Worm (Caenorhabditis elegans) whole organism, L4 larva: ENCODE results near the gene sbsp-1.

Experiments used
- D1046.2 ChIP-seq: fragments of 200-800 bp; sonication (Bioruptor generic); IDR thresholded peaks from 2 replicates; pipeline ENCODE4 v1.3.6; 2022; ENCODE audit warnings: missing genetic modification characterization, missing compliant biosample characterization
- F10B5.3 ChIP-seq: sonication (generic microtip); optimal IDR thresholded peaks from 2 replicates; lab custom pipeline; 2016; ENCODE audit warnings: mild to moderate bottlenecking, missing genetic modification characterization, missing compliant biosample characterization
- Y5F2A.4 ChIP-seq: fragments of 200-800 bp; sonication (Bioruptor generic); optimal IDR thresholded peaks from 2 replicates; lab custom pipeline; 2018; ENCODE audit warnings: mild to moderate bottlenecking, missing genetic modification characterization, missing compliant biosample characterization
- ZK337.2 ChIP-seq: fragments of 200-800 bp; sonication (Bioruptor generic); IDR thresholded peaks from 2 replicates; pipeline ENCODE4 v1.3.6; 2022; ENCODE audit warnings: missing genetic modification reagents, missing genetic modification characterization, missing compliant biosample characterization
- aha-1 ChIP-seq: fragments of 150-350 bp; peaks from one replicate; lab custom pipeline; 2014; ENCODE audit warnings: missing biosample characterization, missing genetic modification characterization
- ama-1 ChIP-seq: fragments of 150-350 bp; optimal IDR thresholded peaks from 2 replicates; lab custom pipeline; 2014; ENCODE audit warnings: inconsistent platforms, mixed read lengths
- ceh-44 ChIP-seq: fragments of 200-800 bp; sonication (Bioruptor generic); IDR thresholded peaks from 2 replicates; pipeline ENCODE4 v1.3.6; 2022; ENCODE audit warnings: missing genetic modification reagents, missing genetic modification characterization, missing compliant biosample characterization
- ceh-62 ChIP-seq: sonication (generic microtip); optimal IDR thresholded peaks from 2 replicates; lab custom pipeline; 2017; ENCODE audit warnings: missing biosample characterization, missing genetic modification characterization
- ctbp-1 ChIP-seq: fragments of 200-800 bp; sonication (Bioruptor generic); IDR thresholded peaks from 2 replicates; pipeline ENCODE4 v1.3.6; 2022; ENCODE audit warnings: missing genetic modification reagents, missing genetic modification characterization, missing compliant biosample characterization
- daf-12 ChIP-seq: fragments of 150-350 bp; optimal IDR thresholded peaks from 2 replicates; lab custom pipeline; 2014; ENCODE audit warnings: missing biosample characterization, missing genetic modification reagents, missing genetic modification characterization
- daf-16 ChIP-seq, 3 experiments: sonication (generic microtip); optimal IDR thresholded peaks; 2 replicates each; lab custom pipeline; 2016 to 2017; ENCODE audit warnings: missing genetic modification characterization in 3 of 3, missing genetic modification reagents in 3 of 3, mild to moderate bottlenecking in 2 of 3, missing compliant biosample characterization in 2 of 3, missing biosample characterization in 1 of 3, moderate library complexity in 1 of 3
- daf-19 ChIP-seq: fragments of 200-800 bp; sonication (Bioruptor generic); conservative IDR thresholded peaks from 2 replicates; pipeline ENCODE4 v1.3.6; 2022; ENCODE audit warnings: missing genetic modification characterization, missing compliant biosample characterization
- dmd-6 ChIP-seq: fragments of 200-800 bp; sonication (Bioruptor generic); IDR thresholded peaks from 2 replicates; pipeline ENCODE4 v1.3.6; 2022; ENCODE audit warnings: missing genetic modification reagents, missing genetic modification characterization, missing compliant biosample characterization
- dmd-8 ChIP-seq: fragments of 200-800 bp; sonication (Bioruptor generic); IDR thresholded peaks from 2 replicates; pipeline ENCODE4 v1.3.6; 2022; ENCODE audit warnings: missing genetic modification characterization, missing compliant biosample characterization
- dmd-9 ChIP-seq: fragments of 200-800 bp; sonication (Bioruptor generic); IDR thresholded peaks from 2 replicates; pipeline ENCODE4 v1.3.6; 2022; ENCODE audit warnings: missing genetic modification reagents, missing genetic modification characterization, missing compliant biosample characterization
- dve-1 ChIP-seq: sonication (generic microtip); optimal IDR thresholded peaks from 2 replicates; lab custom pipeline; 2017; ENCODE audit warnings: antibody characterized with exemption, mild to moderate bottlenecking, missing genetic modification characterization, missing compliant biosample characterization; ENCODE audit not compliant: insufficient read depth
- egl-27 ChIP-seq: sonication (generic microtip); optimal IDR thresholded peaks from 3 replicates; lab custom pipeline; 2017; ENCODE audit warnings: missing biosample characterization, missing genetic modification reagents, missing genetic modification characterization
- fkh-10 ChIP-seq: fragments of 150-350 bp; optimal IDR thresholded peaks from 2 replicates; lab custom pipeline; 2014; ENCODE audit warnings: missing biosample characterization, missing genetic modification reagents, missing genetic modification characterization
- fos-1 ChIP-seq: fragments of 150-350 bp; optimal IDR thresholded peaks from 2 replicates; lab custom pipeline; 2014; ENCODE audit warnings: missing biosample characterization, missing genetic modification characterization
- hif-1 ChIP-seq, 2 experiments: sonication (generic microtip); optimal IDR thresholded peaks; 2 replicates each; lab custom pipeline; 2016 to 2017; ENCODE audit warnings: missing compliant biosample characterization in 2 of 2, missing genetic modification characterization in 2 of 2, missing genetic modification reagents in 2 of 2, missing genotype in 2 of 2, mild to moderate bottlenecking in 1 of 2
- hmg-1.1 ChIP-seq: fragments of 200-800 bp; sonication (Bioruptor generic); IDR thresholded peaks from 2 replicates; pipeline ENCODE4 v1.3.6; 2022; ENCODE audit warnings: missing genetic modification reagents, missing genetic modification characterization, missing compliant biosample characterization
- jun-1 ChIP-seq: fragments of 150-350 bp; optimal IDR thresholded peaks from 2 replicates; lab custom pipeline; 2014; ENCODE audit warnings: missing biosample characterization, missing genetic modification reagents, missing genetic modification characterization
- lin-15B ChIP-seq: fragments of 150-350 bp; sonication (generic microtip); optimal IDR thresholded peaks from 3 replicates; lab custom pipeline; 2014; ENCODE audit warnings: missing biosample characterization, missing genetic modification characterization
- lin-38 ChIP-seq: fragments of 200-800 bp; sonication (Bioruptor generic); IDR thresholded peaks from 2 replicates; pipeline ENCODE4 v1.3.6; 2022; ENCODE audit warnings: missing genetic modification reagents, missing genetic modification characterization, missing compliant biosample characterization
- mdl-1 ChIP-seq, 2 experiments: fragments of 150-350 bp in 1 of 2; sonication (generic microtip) in 1 of 2; optimal IDR thresholded peaks; 2 replicates each; lab custom pipeline; 2014 to 2017; ENCODE audit warnings: missing biosample characterization in 2 of 2, missing genetic modification characterization in 2 of 2
- mdt-29 ChIP-seq: fragments of 200-800 bp; sonication (Bioruptor generic); IDR thresholded peaks from 2 replicates; pipeline ENCODE4 v1.3.6; 2022; ENCODE audit warnings: missing genetic modification reagents, missing genetic modification characterization, missing compliant biosample characterization
- mxl-3 ChIP-seq: fragments of 200-800 bp; sonication (Bioruptor generic); optimal IDR thresholded peaks from 2 replicates; lab custom pipeline; 2018; ENCODE audit warnings: mild to moderate bottlenecking, missing genetic modification characterization, missing compliant biosample characterization
- nhr-10 ChIP-seq: fragments of 150-350 bp; optimal IDR thresholded peaks from 2 replicates; lab custom pipeline; 2014; ENCODE audit warnings: missing biosample characterization, missing genetic modification characterization
- nhr-11 ChIP-seq: fragments of 150-350 bp; optimal IDR thresholded peaks from 2 replicates; lab custom pipeline; 2014; ENCODE audit warnings: missing biosample characterization, missing genetic modification characterization
- nhr-25 ChIP-seq: sonication (generic microtip); optimal IDR thresholded peaks from 2 replicates; lab custom pipeline; 2017; ENCODE audit warnings: missing genetic modification characterization, mild to moderate bottlenecking, missing compliant biosample characterization, antibody characterized with exemption, moderate library complexity, borderline replicate concordance; ENCODE audit not compliant: insufficient read depth
- nhr-41 ChIP-seq: fragments of 200-800 bp; sonication (Bioruptor generic); IDR thresholded peaks from 2 replicates; pipeline ENCODE4 v1.3.6; 2022; ENCODE audit warnings: missing genetic modification reagents, missing genetic modification characterization, missing compliant biosample characterization
- nhr-48 ChIP-seq: sonication (generic microtip); optimal IDR thresholded peaks from 2 replicates; lab custom pipeline; 2016; ENCODE audit warnings: mild to moderate bottlenecking, missing genetic modification characterization, missing compliant biosample characterization
- nhr-6 ChIP-seq: fragments of 150-350 bp; optimal IDR thresholded peaks from 2 replicates; lab custom pipeline; 2014; ENCODE audit warnings: missing biosample characterization, missing genetic modification characterization
- nhr-76 ChIP-seq: fragments of 150-350 bp; optimal IDR thresholded peaks from 2 replicates; lab custom pipeline; 2014; ENCODE audit warnings: missing biosample characterization, missing genetic modification characterization
- nhr-77 ChIP-seq: fragments of 150-350 bp; optimal IDR thresholded peaks from 2 replicates; lab custom pipeline; 2014; ENCODE audit warnings: missing biosample characterization, missing genetic modification characterization
- php-3 ChIP-seq: fragments of 200-800 bp; sonication (Bioruptor generic); IDR thresholded peaks from 2 replicates; pipeline ENCODE4 v1.3.6; 2022; ENCODE audit warnings: missing genetic modification reagents, missing genetic modification characterization, missing compliant biosample characterization
- skn-1 ChIP-seq: fragments of 150-350 bp; optimal IDR thresholded peaks from 2 replicates; lab custom pipeline; 2014; ENCODE audit warnings: missing biosample characterization, missing genetic modification characterization
- snpc-1.2 ChIP-seq: fragments of 200-800 bp; sonication (Bioruptor generic); IDR thresholded peaks from 2 replicates; pipeline ENCODE4 v1.3.6; 2022; ENCODE audit warnings: missing genetic modification reagents, missing genetic modification characterization, missing compliant biosample characterization
- tag-97 ChIP-seq: fragments of 200-800 bp; sonication (Bioruptor generic); IDR thresholded peaks from 2 replicates; pipeline ENCODE4 v1.3.6; 2022; ENCODE audit warnings: missing genetic modification characterization, missing compliant biosample characterization
- unc-39 ChIP-seq: sonication (generic microtip); optimal IDR thresholded peaks from 2 replicates; lab custom pipeline; 2017; ENCODE audit warnings: missing biosample characterization, missing genetic modification characterization
- unc-62 ChIP-seq, 3 experiments: fragments of 150-350 bp in 1 of 3; sonication (generic microtip); optimal IDR thresholded peaks in 2 of 3; peaks in 1 of 3; 1 replicate in 1 of 3; 2 replicates in 2 of 3; lab custom pipeline; 2014 to 2017; ENCODE audit warnings: missing biosample characterization in 3 of 3, missing genetic modification characterization in 3 of 3, missing genetic modification reagents in 3 of 3, missing genotype in 1 of 3
- vab-7 ChIP-seq: fragments of 200-800 bp; sonication (Bioruptor generic); IDR thresholded peaks from 2 replicates; pipeline ENCODE4 v1.3.6; 2022; ENCODE audit warnings: missing genetic modification reagents, missing genetic modification characterization, missing compliant biosample characterization
- zfp-3 ChIP-seq: fragments of 200-800 bp; sonication (Bioruptor generic); conservative IDR thresholded peaks from 2 replicates; pipeline ENCODE4 v1.3.6; 2022; ENCODE audit warnings: missing genetic modification reagents, missing genetic modification characterization, missing compliant biosample characterization
- zip-11 ChIP-seq: fragments of 200-800 bp; sonication (Bioruptor generic); IDR thresholded peaks from 2 replicates; pipeline ENCODE4 v1.3.6; 2022; ENCODE audit warnings: missing genetic modification characterization, missing compliant biosample characterization

sbsp-1 gene

ce11 chrIII:10824206-10824605 lies 8.5 kb upstream of the sbsp-1 start:
- TF ChIP-seq daf-16 (GFP tag; optimal IDR thresholded peaks at IDR 0.05; lab: Kevin White, UChicago) (peak in 1 of 2 experiments; percentile 21), daf-16 (tag; optimal IDR thresholded peaks at IDR 0.05; lab: Kevin White, UChicago) (no peak), nhr-11 (tag; lab: Kevin White, UChicago) (peak; percentile 21), unc-62 (GFP tag; optimal IDR thresholded peaks at IDR 0.05 in 1 of 2; lab: Kevin White, UChicago) (peak in 1 of 2 experiments; percentile 33), unc-62 (tag; optimal IDR thresholded peaks at IDR 0.05; lab: Kevin White, UChicago) (no peak), jun-1 (tag; lab: Kevin White, UChicago) (no peak), tag-97 (GFP tag; lab: Robert Waterston, UW) (no peak), F10B5.3 (no peak), egl-27 (tag; lab: Kevin White, UChicago) (no peak)

ce11 chrIII:10825088-10825487 lies 7.6 kb upstream of the sbsp-1 start:
- TF ChIP-seq unc-39 (tag; lab: Kevin White, UChicago) (no peak), D1046.2 (no peak)
- TF ChIP-seq, all 104 proteins: peak for 0

- TF ChIP-seq fkh-10 (GFP tag; lab: Kevin White, UChicago) (no peak), aha-1 (tag; lab: Kevin White, UChicago) (peak; percentile 58), dmd-8 (GFP tag; lab: Robert Waterston, UW) (no peak), Y5F2A.4 (GFP tag; lab: Kevin White, UChicago) (no peak), hif-1 (tag; optimal IDR thresholded peaks at IDR 0.05; lab: Kevin White, UChicago) (no peak)
Measured at ce11 chrIII:10831483-10831882, 1.3 kb upstream of the sbsp-1 start.

- TF ChIP-seq fkh-10 (GFP tag; lab: Kevin White, UChicago) (peak; percentile 45), vab-7 (GFP tag; lab: Robert Waterston, UW) (no peak), lin-15B (tag; lab: Kevin White, UChicago) (peak; percentile 40), dmd-6 (GFP tag; lab: Robert Waterston, UW) (no peak), unc-62 (GFP tag; optimal IDR thresholded peaks at IDR 0.05 in 1 of 2; lab: Kevin White, UChicago) (peak in 1 of 2 experiments; percentile 81), unc-62 (tag; optimal IDR thresholded peaks at IDR 0.05; lab: Kevin White, UChicago) (no peak), egl-27 (tag; lab: Kevin White, UChicago) (no peak), mdl-1 (tag; optimal IDR thresholded peaks at IDR 0.05; lab: Kevin White, UChicago) (no peak), nhr-11 (tag; lab: Kevin White, UChicago) (peak; percentile 63), ctbp-1 (GFP tag; lab: Robert Waterston, UW) (peak; percentile 61), nhr-48 (tag; lab: Kevin White, UChicago) (peak; percentile 43), nhr-41 (GFP tag; lab: Robert Waterston, UW) (no peak), nhr-10 (tag; lab: Kevin White, UChicago) (no peak), snpc-1.2 (GFP tag; lab: Robert Waterston, UW) (no peak), ceh-44 (GFP tag; lab: Robert Waterston, UW) (no peak), ama-1 (lab: Kevin White, UChicago) (no peak), daf-19 (no peak), skn-1 (no peak), fos-1 (no peak), zfp-3 (GFP tag; lab: Robert Waterston, UW) (0 out of 2 replicates have a peak, but pooled peaks have one; percentile 45), zip-11 (GFP tag; lab: Robert Waterston, UW) (no peak), dve-1 (tag; lab: Kevin White, UChicago) (peak; percentile 85), ceh-62 (tag; lab: Kevin White, UChicago) (no peak), nhr-76 (tag; lab: Kevin White, UChicago) (no peak), mdt-29 (GFP tag; lab: Robert Waterston, UW) (peak; percentile 50; the same call in 1 of the 2 replicates), dmd-9 (GFP tag; lab: Robert Waterston, UW) (0 out of 2 replicates have a peak, but pooled peaks have one; percentile 52), lin-38 (GFP tag; lab: Robert Waterston, UW) (peak; percentile 89), daf-12 (no peak), mxl-3 (GFP tag; lab: Kevin White, UChicago) (no peak), ZK337.2 (GFP tag; lab: Robert Waterston, UW) (no peak), nhr-6 (peak; percentile 61), nhr-25 (tag; lab: Kevin White, UChicago) (no peak), hmg-1.1 (peak; percentile 87), nhr-77 (tag; lab: Kevin White, UChicago) (peak; percentile 61), php-3 (GFP tag; lab: Robert Waterston, UW) (no peak)
Measured at ce11 chrIII:10844873-10845272, 12.1 kb downstream of the sbsp-1 start, which contains the start of gene pde-12. Gene pde-12, minus strand, starts transcription at chrIII:10845020.
